Fruit fly (Drosophila melanogaster) whole organism, pupa: ENCODE measurements around the gene Gcna.

ENCODE experiments used
- CG12605 ChIP-seq: fragments of 200-800 bp; sonication (Bioruptor generic); IDR thresholded peaks from 2 replicates; pipeline ENCODE4 v1.3.6; 2022; ENCODE audit warnings: missing biosample characterization, missing genetic modification characterization
- CG17806 ChIP-seq: fragments of 200-800 bp; sonication (Bioruptor generic); optimal IDR thresholded peaks from 2 replicates; lab custom pipeline; 2018; ENCODE audit warnings: missing biosample characterization, mild to moderate bottlenecking, missing genetic modification characterization, moderate library complexity
- CG4496 ChIP-seq: fragments of 200-800 bp; sonication (Bioruptor generic); IDR thresholded peaks from 3 replicates; pipeline ENCODE4 v1.3.6; 2022; ENCODE audit warnings: missing biosample characterization, missing genetic modification characterization
- D1 ChIP-seq: fragments of 200-800 bp; sonication (Bioruptor generic); optimal IDR thresholded peaks from 2 replicates; lab custom pipeline; 2018; ENCODE audit warnings: missing biosample characterization, mild to moderate bottlenecking, missing genetic modification characterization, moderate library complexity
- gl ChIP-seq: fragments of 200-800 bp; sonication (Bioruptor generic); optimal IDR thresholded peaks from 2 replicates; lab custom pipeline; 2018; ENCODE audit warnings: missing biosample characterization, mild to moderate bottlenecking, missing genetic modification characterization

DNA sequence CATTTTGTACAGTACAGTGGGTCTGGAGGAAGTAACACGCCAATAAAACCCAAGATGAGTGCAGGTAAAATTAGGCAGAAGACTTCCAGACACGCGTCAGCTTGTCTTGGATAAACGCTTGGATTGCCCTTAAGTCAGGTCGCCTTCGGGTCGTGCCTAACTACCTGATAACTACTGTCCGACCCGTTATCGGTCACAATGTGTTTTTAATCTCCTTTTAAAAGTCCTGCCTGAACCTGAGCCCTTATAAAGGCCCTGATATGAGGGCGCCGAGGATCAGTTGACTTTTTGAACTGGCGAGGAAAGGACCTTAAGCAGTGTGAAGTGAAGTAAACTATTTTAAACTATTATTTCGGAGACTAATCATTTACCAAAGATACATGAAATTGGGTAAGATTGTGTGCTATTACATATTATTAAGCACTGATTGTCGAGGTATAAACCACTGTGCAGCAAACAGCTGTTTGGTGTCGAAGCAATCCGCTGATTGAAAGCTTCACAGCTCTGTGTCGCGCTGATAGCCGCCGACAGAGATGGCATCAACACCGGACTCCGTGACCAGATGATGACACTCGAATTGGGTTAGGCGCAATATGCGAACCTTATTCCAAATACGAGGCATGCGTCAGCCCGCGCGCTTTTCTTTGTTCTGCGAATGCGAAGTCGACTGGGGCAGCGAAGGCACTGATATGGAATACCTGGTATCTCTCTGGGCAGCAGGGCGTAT, 41.6 kb downstream of the Gcna start:
- TF ChIP-seq gl (tag; lab: Kevin White, UChicago) = no peak
- TF ChIP-seq CG4496 (GFP tag; lab: Robert Waterston, UW) = no peak
- no peak for TF ChIP-seq D1 (tag; lab: Kevin White, UChicago)
- TF ChIP-seq CG12605 (GFP tag; lab: Robert Waterston, UW) = no peak
- TF ChIP-seq CG17806 = no peak
